Worm (Caenorhabditis elegans): ENCODE measurements around the gene srx-63.
A peak's percentile ranks its signal among the peaks of the same experiment; 100 is the strongest.

The srx-63 gene

ce11 chrV:3967762-3968161 lies 36.3 kb downstream of the srx-63 start, which contains the start of gene cyp-34A8 (continued):
- TF ChIP-seq duxl-1 (tag; optimal IDR thresholded peaks at IDR 0.05; ENCODE audit: poor library complexity), result no peak
- no peak for TF ChIP-seq mxl-2 (GFP tag; conservative IDR thresholded peaks at IDR 0.05)
- no peak for TF ChIP-seq set-16 (GFP tag; IDR thresholded peaks at IDR 0.05)
- TF ChIP-seq aha-1 (tag), result no peak
- TF ChIP-seq nhr-237 (tag; optimal IDR thresholded peaks at IDR 0.05), result no peak

- TF ChIP-seq unc-62 (GFP tag; optimal IDR thresholded peaks at IDR 0.05 in 1 of 2) (peak in 1 of 2 experiments; percentile 95), unc-62 (tag; optimal IDR thresholded peaks at IDR 0.05) (no peak), ztf-11 (tag; optimal IDR thresholded peaks at IDR 0.05) (no peak), cey-2 (tag; optimal IDR thresholded peaks at IDR 0.05; ENCODE audit: borderline replicate concordance, insufficient read depth) (no peak)
Observed at ce11 chrV:3968929-3969328, 37.5 kb downstream of the srx-63 start.

ce11 chrV:3969664-3970063 lies 38.2 kb downstream of the srx-63 start:
- TF ChIP-seq unc-39 (tag; optimal IDR thresholded peaks at IDR 0.05) (no peak), lir-3 (tag; optimal IDR thresholded peaks at IDR 0.05) (no peak), mxl-3 (GFP tag; optimal IDR thresholded peaks at IDR 0.05) (no peak), daf-12 (tag; optimal IDR thresholded peaks at IDR 0.05) (no peak), dmd-9 (GFP tag; IDR thresholded peaks at IDR 0.05) (no peak), ceh-82 (tag; optimal IDR thresholded peaks at IDR 0.05) (no peak), dve-1 (tag; optimal IDR thresholded peaks at IDR 0.05; ENCODE audit: insufficient read depth) (peak; percentile 47), daf-16 (GFP tag; optimal IDR thresholded peaks at IDR 0.05) (no peak), daf-16 (tag; optimal IDR thresholded peaks at IDR 0.05) (peak; percentile 97), F49E8.2 (tag; optimal IDR thresholded peaks at IDR 0.05; ENCODE audit: borderline replicate concordance) (no peak), php-3 (GFP tag; IDR thresholded peaks at IDR 0.05) (no peak), arid-1 (GFP tag; conservative IDR thresholded peaks at IDR 0.05) (no peak), aly-2 (tag; optimal IDR thresholded peaks at IDR 0.05) (no peak), nhr-102 (tag; optimal IDR thresholded peaks at IDR 0.05) (peak; percentile 3), zfp-3 (GFP tag; conservative IDR thresholded peaks at IDR 0.05) (no peak), hlh-11 (tag; optimal IDR thresholded peaks at IDR 0.05) (peak; percentile 23), nhr-28 (tag; optimal IDR thresholded peaks at IDR 0.05) (peak; percentile 75), hif-1 (tag; optimal IDR thresholded peaks at IDR 0.05) (no peak), nhr-77 (tag; optimal IDR thresholded peaks at IDR 0.05) (peak; percentile 67), dmd-6 (GFP tag; IDR thresholded peaks at IDR 0.05) (peak; percentile 61), tra-1 (GFP tag; IDR thresholded peaks at IDR 0.05) (no peak), mes-2 (tag; optimal IDR thresholded peaks at IDR 0.05; ENCODE audit: poor library complexity, severe bottlenecking) (no peak), T20F7.1 (GFP tag; optimal IDR thresholded peaks at IDR 0.05) (no peak)

- TF ChIP-seq daf-16 (GFP tag; optimal IDR thresholded peaks at IDR 0.05) (no peak), daf-16 (tag; optimal IDR thresholded peaks at IDR 0.05) (peak; percentile 88), mdt-29 (GFP tag; IDR thresholded peaks at IDR 0.05) (no peak), dve-1 (tag; optimal IDR thresholded peaks at IDR 0.05; ENCODE audit: insufficient read depth) (peak; percentile 75), dmd-6 (GFP tag; IDR thresholded peaks at IDR 0.05) (peak; percentile 84), nhr-77 (tag; optimal IDR thresholded peaks at IDR 0.05) (peak; percentile 99), ZK337.2 (GFP tag; IDR thresholded peaks at IDR 0.05) (no peak), pqm-1 (tag; optimal IDR thresholded peaks at IDR 0.05) (peak; percentile 64), ceh-82 (tag; optimal IDR thresholded peaks at IDR 0.05) (no peak), nhr-42 (GFP tag; IDR thresholded peaks at IDR 0.05) (0 out of 2 replicates have a peak, but pooled peaks have one; percentile 21), nhr-102 (tag; optimal IDR thresholded peaks at IDR 0.05) (peak; percentile 53), hlh-30 (tag; optimal IDR thresholded peaks at IDR 0.05; ENCODE audit: insufficient read depth) (peak; percentile 27), hlh-11 (tag; optimal IDR thresholded peaks at IDR 0.05) (peak; percentile 56), nhr-28 (tag; optimal IDR thresholded peaks at IDR 0.05) (peak; percentile 99), zfp-3 (GFP tag; conservative IDR thresholded peaks at IDR 0.05) (no peak)
Observed at ce11 chrV:3970410-3970809, 39.0 kb downstream of the srx-63 start, which contains the start of gene cyp-34A9. cyp-34A9 (minus strand) TSS chrV:3970540.
